Fruit fly (Drosophila melanogaster): ENCODE results near the gene Dhc16F.
A peak's percentile ranks its signal among the peaks of the same experiment; 100 is the strongest.

The Dhc16F gene

dm6 chrX:18092810-18093222, 28.5 kb downstream of the Dhc16F start, which contains the start of gene RhoGAP16F (continued):
- TF ChIP-seq gem (tag; optimal IDR thresholded peaks at IDR 0.05) = peak; percentile 92
- TF ChIP-seq CG9876 (GFP tag; optimal IDR thresholded peaks at IDR 0.05) = peak; percentile 57
- TF ChIP-seq unc-4 (GFP tag; IDR thresholded peaks at IDR 0.05; ENCODE audit: partially characterized antibody) = no peak
- peak; percentile 52 for TF ChIP-seq Ets97D (GFP tag; optimal IDR thresholded peaks at IDR 0.05)
- TF ChIP-seq CTCF (GFP tag; optimal IDR thresholded peaks at IDR 0.05) = peak; percentile 26
- peak; percentile 75 for TF ChIP-seq CG11085 (GFP tag; IDR thresholded peaks at IDR 0.05)
- TF ChIP-seq jumu (GFP tag; optimal IDR thresholded peaks at IDR 0.05) = peak; percentile 67
- peak; percentile 75 for TF ChIP-seq Atf-2 (GFP tag; optimal IDR thresholded peaks at IDR 0.05)
- peak; percentile 29 for TF ChIP-seq her (GFP tag; optimal IDR thresholded peaks at IDR 0.05)
- peak; percentile 54; the same call in 1 of the 2 replicates for TF ChIP-seq Taf1 (GFP tag; IDR thresholded peaks at IDR 0.05)
- peak; percentile 54; the same call in 1 of the 2 replicates for TF ChIP-seq gsb (GFP tag; IDR thresholded peaks at IDR 0.05)
- peak; percentile 36; the same call in 1 of the 2 replicates for TF ChIP-seq CG32767 (GFP tag; IDR thresholded peaks at IDR 0.05)
- TF ChIP-seq Fer1 (GFP tag; optimal IDR thresholded peaks at IDR 0.05) = peak; percentile 79
- TF ChIP-seq Rfx (GFP tag; IDR thresholded peaks at IDR 0.05) = peak; percentile 85
- TF ChIP-seq Xrp1 (GFP tag; IDR thresholded peaks at IDR 0.05) = peak; percentile 91
- peak; percentile 77 for TF ChIP-seq CG13775 (GFP tag; optimal IDR thresholded peaks at IDR 0.05)
- TF ChIP-seq hbn (GFP tag; IDR thresholded peaks at IDR 0.05; ENCODE audit: partially characterized antibody) = no peak
- peak; percentile 80 for TF ChIP-seq wdn (GFP tag; IDR thresholded peaks at IDR 0.05)
- TF ChIP-seq gcm (GFP tag; optimal IDR thresholded peaks at IDR 0.05) = peak; percentile 76
- TF ChIP-seq mld (GFP tag; IDR thresholded peaks at IDR 0.05; ENCODE audit: partially characterized antibody) = no peak
- peak; percentile 84 for TF ChIP-seq CG10366 (GFP tag; IDR thresholded peaks at IDR 0.05)
- TF ChIP-seq CG34224 (GFP tag; IDR thresholded peaks at IDR 0.05; ENCODE audit: partially characterized antibody) = no peak
- TF ChIP-seq maf-S (GFP tag; optimal IDR thresholded peaks at IDR 0.05) = peak; percentile 49
- TF ChIP-seq H15 (GFP tag; IDR thresholded peaks at IDR 0.05) = peak; percentile 80
- TF ChIP-seq CG10979 (tag; optimal IDR thresholded peaks at IDR 0.05) = peak; percentile 83
- 0 out of 3 replicates have a peak, but pooled peaks have one; percentile 60 for TF ChIP-seq CG3726 (GFP tag; IDR thresholded peaks at IDR 0.05)
- peak; percentile 67 for TF ChIP-seq nerfin-1 (tag; optimal IDR thresholded peaks at IDR 0.05)
- TF ChIP-seq CG7271 (tag; optimal IDR thresholded peaks at IDR 0.05) = peak; percentile 71
- TF ChIP-seq disco-r (GFP tag; optimal IDR thresholded peaks at IDR 0.05) = peak; percentile 58
- peak; percentile 54 for TF ChIP-seq kni (GFP tag; optimal IDR thresholded peaks at IDR 0.05)
- TF ChIP-seq Ptx1 (GFP tag; IDR thresholded peaks at IDR 0.05) = peak; percentile 93
- TF ChIP-seq CG3838 (GFP tag; optimal IDR thresholded peaks at IDR 0.05) = peak; percentile 67
- peak; percentile 83 for TF ChIP-seq CG14710 (tag; optimal IDR thresholded peaks at IDR 0.05)
- peak; percentile 87 for TF ChIP-seq CG34422 (GFP tag; IDR thresholded peaks at IDR 0.05)
- no peak for TF ChIP-seq tio (GFP tag; optimal IDR thresholded peaks at IDR 0.05)
- peak; percentile 18 for TF ChIP-seq fd102C (GFP tag; optimal IDR thresholded peaks at IDR 0.05)
- TF ChIP-seq ro (GFP tag; IDR thresholded peaks at IDR 0.05) = peak; percentile 24; the same call in 1 of the 2 replicates
- TF ChIP-seq Chrac-16 (GFP tag; optimal IDR thresholded peaks at IDR 0.05) = peak; percentile 90
- peak; percentile 66 for TF ChIP-seq Fer2 (tag; optimal IDR thresholded peaks at IDR 0.05)
- peak; percentile 39 for TF ChIP-seq tup (GFP tag; optimal IDR thresholded peaks at IDR 0.05)
- TF ChIP-seq HLH54F (GFP tag; optimal IDR thresholded peaks at IDR 0.05) = peak; percentile 83
- peak; percentile 73 to 84 for TF ChIP-seq Hr51 (GFP tag; optimal IDR thresholded peaks at IDR 0.05)
- TF ChIP-seq odd (GFP tag; optimal IDR thresholded peaks at IDR 0.05) = peak; percentile 64
- TF ChIP-seq grn (GFP tag; optimal IDR thresholded peaks at IDR 0.05) = peak; percentile 8
- TF ChIP-seq CG12104 (GFP tag; optimal IDR thresholded peaks at IDR 0.05) = peak; percentile 67
- peak; percentile 24 for TF ChIP-seq CG6854 (GFP tag; optimal IDR thresholded peaks at IDR 0.05)
- peak; percentile 77 for TF ChIP-seq CG30431 (GFP tag; optimal IDR thresholded peaks at IDR 0.05)
- peak; percentile 84 for TF ChIP-seq PHDP (tag; optimal IDR thresholded peaks at IDR 0.05)
- peak; percentile 72 for TF ChIP-seq CG6813 (GFP tag; optimal IDR thresholded peaks at IDR 0.05)
- TF ChIP-seq sd (tag; optimal IDR thresholded peaks at IDR 0.05) = peak; percentile 58
- TF ChIP-seq toy (GFP tag; IDR thresholded peaks at IDR 0.05) = peak; percentile 47; the same call in 1 of the 2 replicates
